Fruit fly (Drosophila melanogaster): ENCODE data around the gene CG11417.
A peak's percentile ranks its signal among the peaks of the same experiment; 100 is the strongest.

The CG11417 gene

dm6 chrX:1399056-1400003, 45.5 kb downstream of the CG11417 start (continued):
- TF ChIP-seq CG4820 (GFP tag; optimal IDR thresholded peaks at IDR 0.05) = no peak
- peak; percentile 24; the same call in 1 of the 3 replicates for TF ChIP-seq CG34422 (GFP tag; IDR thresholded peaks at IDR 0.05)
- TF ChIP-seq CG10462 (GFP tag; optimal IDR thresholded peaks at IDR 0.05) = no peak
- no peak for TF ChIP-seq her (GFP tag; optimal IDR thresholded peaks at IDR 0.05)
- TF ChIP-seq shn (GFP tag; optimal IDR thresholded peaks at IDR 0.05) = peak; percentile 10
- TF ChIP-seq CG17359 (tag; optimal IDR thresholded peaks at IDR 0.05) = no peak
- no peak for TF ChIP-seq gsb (GFP tag; IDR thresholded peaks at IDR 0.05)
- no peak for TF ChIP-seq CG3847 (GFP tag; IDR thresholded peaks at IDR 0.05)
- TF ChIP-seq pzg (GFP tag; optimal IDR thresholded peaks at IDR 0.05) = peak; percentile 58
- TF ChIP-seq ttk (GFP tag; IDR thresholded peaks at IDR 0.05) = no peak
- TF ChIP-seq CG10431 (GFP tag; optimal IDR thresholded peaks at IDR 0.05) = peak; percentile 81
- peak; percentile 13; the same call in 1 of the 2 replicates for TF ChIP-seq CG17328 (GFP tag; IDR thresholded peaks at IDR 0.05)
- peak; percentile 60 for TF ChIP-seq chn (GFP tag; optimal IDR thresholded peaks at IDR 0.05)
- TF ChIP-seq C15 (GFP tag; IDR thresholded peaks at IDR 0.05) = no peak
- no peak for TF ChIP-seq CG8388 (GFP tag; optimal IDR thresholded peaks at IDR 0.05)
- no peak for TF ChIP-seq dmrt11E (tag; optimal IDR thresholded peaks at IDR 0.05)
- TF ChIP-seq grau (tag; optimal IDR thresholded peaks at IDR 0.05) = peak; percentile 14
- no peak for TF ChIP-seq fru (optimal IDR thresholded peaks at IDR 0.05)
- no peak for TF ChIP-seq CG4282 (GFP tag; optimal IDR thresholded peaks at IDR 0.05)
- TF ChIP-seq sr (GFP tag; IDR thresholded peaks at IDR 0.05) = peak; percentile 77
- peak; percentile 38 for TF ChIP-seq Dip3 (GFP tag; optimal IDR thresholded peaks at IDR 0.05)
- no peak for TF ChIP-seq Hmx (GFP tag; optimal IDR thresholded peaks at IDR 0.05)
- peak; percentile 73 for TF ChIP-seq abd-A (tag; optimal IDR thresholded peaks at IDR 0.05)
- TF ChIP-seq lbe (GFP tag; optimal IDR thresholded peaks at IDR 0.05) = no peak
- TF ChIP-seq MBD-R2 (GFP tag; IDR thresholded peaks at IDR 0.05) = peak; percentile 26; the same call in 1 of the 2 replicates
- no peak for TF ChIP-seq Asciz (GFP tag; optimal IDR thresholded peaks at IDR 0.05)
- TF ChIP-seq luna (GFP tag; optimal IDR thresholded peaks at IDR 0.05) = no peak
- TF ChIP-seq vvl (GFP tag; IDR thresholded peaks at IDR 0.05) = peak; percentile 19; the same call in 1 of the 2 replicates
- no peak for TF ChIP-seq wdn (GFP tag; IDR thresholded peaks at IDR 0.05)
- TF ChIP-seq CG2712 (tag; optimal IDR thresholded peaks at IDR 0.05) = peak; percentile 14
- TF ChIP-seq CG14710 (tag; optimal IDR thresholded peaks at IDR 0.05) = peak; percentile 7
- TF ChIP-seq fd3F (GFP tag; optimal IDR thresholded peaks at IDR 0.05) = no peak
- TF ChIP-seq Sox102F (GFP tag; optimal IDR thresholded peaks at IDR 0.05) = no peak
- TF ChIP-seq CG4404 (GFP tag; IDR thresholded peaks at IDR 0.05) = no peak
- TF ChIP-seq CG3407 (GFP tag; optimal IDR thresholded peaks at IDR 0.05) = no peak
- peak; percentile 23 for TF ChIP-seq CG9215 (GFP tag; IDR thresholded peaks at IDR 0.05)
- no peak for TF ChIP-seq CG14441 (GFP tag; IDR thresholded peaks at IDR 0.05)
- TF ChIP-seq ranshi (GFP tag; IDR thresholded peaks at IDR 0.05) = no peak
- TF ChIP-seq CG10267 (tag; optimal IDR thresholded peaks at IDR 0.05) = no peak
- no peak for TF ChIP-seq Ssrp (tag; optimal IDR thresholded peaks at IDR 0.05)
- peak; percentile 47; the same call in 2 of the 3 replicates for TF ChIP-seq CG6791 (GFP tag; IDR thresholded peaks at IDR 0.05; ENCODE audit: partially characterized antibody)
- no peak for TF ChIP-seq Max (GFP tag; optimal IDR thresholded peaks at IDR 0.05)
- TF ChIP-seq CG9797 (GFP tag; optimal IDR thresholded peaks at IDR 0.05) = peak; percentile 16
- TF ChIP-seq bowl (GFP tag; IDR thresholded peaks at IDR 0.05) = no peak
- no peak for TF ChIP-seq cad (GFP tag; optimal IDR thresholded peaks at IDR 0.05)
- no peak for TF ChIP-seq CG18619 (GFP tag; optimal IDR thresholded peaks at IDR 0.05)
- no peak for TF ChIP-seq Antp (GFP tag; optimal IDR thresholded peaks at IDR 0.05)
- TF ChIP-seq CG11398 (GFP tag; optimal IDR thresholded peaks at IDR 0.05) = no peak
- no peak for TF ChIP-seq usp (GFP tag; optimal IDR thresholded peaks at IDR 0.05)
- TF ChIP-seq kah (GFP tag; optimal IDR thresholded peaks at IDR 0.05) = no peak
